Fruit fly (Drosophila melanogaster) S2 (cell line): ENCODE measurements around the gene CG42564.
A peak's percentile ranks its signal among the peaks of the same experiment; 100 is the strongest.

Experiments used
- CG8478 ChIP-seq: fragments of >200 bp; optimal IDR thresholded peaks from 2 replicates; lab custom pipeline; 2018
- CTCF ChIP-seq, 2 experiments: fragments of >200 bp; optimal IDR thresholded peaks; 2 replicates each; lab custom pipeline; 2018

The CG42564 gene

dm6 chr3R:6423128-6423527, 48.9 kb downstream of the CG42564 start:
- peak; percentile 74 to 78 for TF ChIP-seq CTCF (optimal IDR thresholded peaks at IDR 0.05; lab: Kevin White, UChicago)
- no peak for TF ChIP-seq CG8478 (lab: Kevin White, UChicago)

dm6 chr3R:6423984-6424602, 49.8 kb downstream of the CG42564 start:
- no peak for TF ChIP-seq CG8478 (lab: Kevin White, UChicago)
- no peak for TF ChIP-seq CTCF (optimal IDR thresholded peaks at IDR 0.05; lab: Kevin White, UChicago)

- no peak for TF ChIP-seq CG8478 (lab: Kevin White, UChicago)
- TF ChIP-seq CTCF (optimal IDR thresholded peaks at IDR 0.05; lab: Kevin White, UChicago), result no peak
Observed at dm6 chr3R:6425454-6426156, 51.3 kb downstream of the CG42564 start.

- no peak for TF ChIP-seq CTCF (optimal IDR thresholded peaks at IDR 0.05; lab: Kevin White, UChicago)
- no peak for TF ChIP-seq CG8478 (lab: Kevin White, UChicago)
Observed at dm6 chr3R:6426173-6426899, 52.1 kb downstream of the CG42564 start.
